Worm (Caenorhabditis elegans): ENCODE results near the gene F35A5.1.

Gene F35A5.1

ce11 chrX:3792715-3793114 is 14.6 kb upstream of the F35A5.1 start, which contains the start of gene idpp-5:
Gene idpp-5, minus strand, starts transcription at chrX:3792815.
- no peak for TF ChIP-seq unc-62 (GFP tag; optimal IDR thresholded peaks at IDR 0.05)

DNA sequence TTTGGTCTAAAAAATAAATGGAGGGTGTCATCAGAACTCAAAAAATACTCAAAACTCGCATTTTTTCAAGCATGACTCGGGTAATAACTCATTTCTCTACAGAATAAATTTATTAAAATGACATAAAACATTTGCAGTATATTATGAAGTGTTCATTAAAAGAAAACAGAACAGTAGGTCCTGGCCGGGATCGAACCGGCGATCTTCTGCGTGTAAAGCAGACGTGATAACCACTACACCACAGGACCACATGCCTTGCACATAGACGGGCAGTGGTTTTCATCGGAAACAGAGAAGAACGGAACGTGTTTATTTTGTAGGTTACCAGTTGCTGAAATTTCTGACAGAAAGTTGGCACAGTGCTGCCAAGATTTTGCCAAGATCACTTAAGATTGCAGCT is 13.9 kb upstream of the F35A5.1 start:
- TF ChIP-seq unc-62 (GFP tag; optimal IDR thresholded peaks at IDR 0.05): no peak

DNA sequence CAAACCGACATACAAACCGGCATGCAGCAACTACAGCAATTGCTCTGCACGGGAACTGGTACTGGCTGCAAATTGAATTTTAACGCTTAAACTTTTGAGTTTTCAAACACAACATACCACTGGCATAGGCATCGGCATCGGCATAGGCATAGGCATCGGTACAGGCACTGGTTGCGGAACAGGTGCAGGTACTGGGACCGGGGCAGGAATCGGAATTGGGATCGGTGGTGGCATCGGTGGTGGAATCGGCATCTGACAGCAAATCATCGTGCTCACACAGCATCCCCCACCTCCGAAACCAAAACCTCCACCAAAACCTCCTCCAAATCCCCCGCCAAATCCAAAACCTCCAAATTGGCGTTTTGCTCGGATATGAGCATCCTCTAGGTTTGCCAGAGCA is 13.1 kb upstream of the F35A5.1 start:
- TF ChIP-seq unc-62 (GFP tag; optimal IDR thresholded peaks at IDR 0.05): no peak

DNA sequence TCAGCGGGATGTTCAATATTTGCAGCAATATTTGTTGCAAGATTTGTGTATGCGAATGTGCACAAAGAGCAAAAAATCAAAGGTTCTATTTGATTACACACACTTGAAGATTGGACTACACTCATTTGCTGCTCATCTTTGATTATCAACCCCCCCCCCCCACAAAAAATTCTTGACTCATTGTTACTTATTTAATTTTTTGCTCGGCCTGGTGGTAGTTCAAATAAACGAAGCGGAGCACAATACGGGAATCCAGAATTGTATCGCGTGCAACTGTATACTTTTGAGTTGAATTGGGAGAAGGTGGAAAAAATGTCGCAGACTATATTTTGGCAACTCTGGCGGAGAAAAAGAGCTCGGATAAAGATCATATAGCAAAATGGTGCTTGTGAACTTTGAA is 11.6 kb upstream of the F35A5.1 start, which contains the start of gene F35A5.5:
TSS of gene F35A5.5 (minus strand) at position 101 of the 400 bp plus-strand sequence.
- TF ChIP-seq unc-62 (GFP tag; optimal IDR thresholded peaks at IDR 0.05): no peak

ce11 chrX:3797882-3798281 is 9.4 kb upstream of the F35A5.1 start, which contains the start of gene abu-10:
Gene abu-10, plus strand, starts transcription at chrX:3798182.
- TF ChIP-seq unc-62 (GFP tag; optimal IDR thresholded peaks at IDR 0.05): no peak

ce11 chrX:3798288-3798687 is 9.0 kb upstream of the F35A5.1 start:
- no peak for TF ChIP-seq unc-62 (GFP tag; optimal IDR thresholded peaks at IDR 0.05)

- no peak for TF ChIP-seq unc-62 (GFP tag; optimal IDR thresholded peaks at IDR 0.05)
Observed at ce11 chrX:3802743-3803142, 4.5 kb upstream of the F35A5.1 start.

ce11 chrX:3803314-3803713 is 4.0 kb upstream of the F35A5.1 start, which contains the start of gene F35A5.8:
Gene F35A5.8, minus strand, starts transcription at chrX:3803464.
- no peak for TF ChIP-seq unc-62 (GFP tag; optimal IDR thresholded peaks at IDR 0.05)

- no peak for TF ChIP-seq unc-62 (GFP tag; optimal IDR thresholded peaks at IDR 0.05)
Observed at ce11 chrX:3804837-3805236, 2.4 kb upstream of the F35A5.1 start, which contains the start of gene F35A5.2. Gene F35A5.2, plus strand, starts transcription at chrX:3805137.

DNA sequence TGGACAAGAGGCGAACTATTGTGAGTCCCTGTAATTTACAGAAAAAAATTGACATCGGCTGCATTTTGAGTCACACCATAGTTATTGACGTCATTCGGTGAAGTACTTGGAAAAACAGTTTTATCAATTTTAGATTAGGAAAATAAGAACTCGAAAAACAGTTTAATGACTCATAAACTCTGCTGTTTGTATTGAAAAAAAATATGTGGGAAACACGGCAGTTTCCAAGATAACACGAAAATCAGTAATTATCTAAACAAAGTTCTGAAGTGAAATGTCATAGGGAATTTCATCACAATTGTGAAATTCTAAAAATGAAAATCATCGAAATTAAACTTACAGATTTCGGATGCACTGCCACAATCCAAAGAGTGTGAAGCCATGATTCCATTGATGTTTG is 7.6 kb downstream of the F35A5.1 start:
- no peak for TF ChIP-seq unc-62 (GFP tag; optimal IDR thresholded peaks at IDR 0.05)

DNA sequence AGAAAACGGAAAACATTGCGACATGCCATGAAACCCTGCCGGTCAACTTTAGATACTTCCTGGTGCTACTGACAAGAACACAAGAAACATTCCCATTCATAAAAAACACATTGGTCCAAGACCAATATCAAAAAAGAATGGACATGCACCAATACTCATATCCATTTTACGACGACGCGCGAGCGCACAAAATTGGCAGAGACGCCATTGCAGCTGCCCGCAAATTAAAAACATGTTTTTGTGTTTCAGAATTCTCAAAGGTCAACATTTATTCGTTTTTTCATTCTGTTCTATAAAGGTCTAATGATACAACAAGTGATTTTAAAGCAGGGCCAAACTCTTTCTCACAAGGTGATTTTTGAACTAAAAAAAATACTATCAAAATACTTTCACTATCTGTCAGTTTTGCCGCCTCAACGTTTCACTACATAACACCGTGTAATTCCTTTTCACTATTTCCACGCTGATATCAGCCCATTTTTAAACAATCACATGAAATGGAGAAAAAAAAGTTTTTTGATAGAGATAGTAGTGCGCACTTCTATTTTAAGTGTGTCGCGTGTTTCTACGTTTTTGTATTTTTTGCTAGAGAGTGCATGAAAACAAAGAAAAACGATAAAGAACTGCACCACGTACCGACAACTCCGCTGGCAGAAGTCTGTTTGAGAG is 11.7 kb downstream of the F35A5.1 start:
- no peak for TF ChIP-seq unc-62 (GFP tag; optimal IDR thresholded peaks at IDR 0.05)

DNA sequence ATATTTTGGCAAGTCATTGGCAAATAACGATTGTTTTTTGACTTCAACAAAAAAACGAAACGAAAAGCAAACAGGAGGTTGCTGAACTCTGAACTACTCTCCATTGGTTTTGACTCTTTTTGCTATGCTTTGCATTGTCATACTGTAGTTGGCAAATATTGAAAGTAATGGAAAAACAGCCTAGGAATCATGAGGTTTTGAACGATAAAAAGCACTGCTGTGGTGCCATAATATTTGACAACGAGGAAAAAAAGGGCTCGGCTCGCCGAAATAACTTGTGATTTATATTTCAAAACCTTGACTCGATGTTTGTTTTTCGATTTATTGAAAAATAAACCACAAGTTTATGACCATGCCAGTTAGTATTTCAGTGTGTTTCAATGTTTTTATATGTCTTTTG is 12.4 kb downstream of the F35A5.1 start:
- TF ChIP-seq unc-62 (GFP tag; optimal IDR thresholded peaks at IDR 0.05): no peak

DNA sequence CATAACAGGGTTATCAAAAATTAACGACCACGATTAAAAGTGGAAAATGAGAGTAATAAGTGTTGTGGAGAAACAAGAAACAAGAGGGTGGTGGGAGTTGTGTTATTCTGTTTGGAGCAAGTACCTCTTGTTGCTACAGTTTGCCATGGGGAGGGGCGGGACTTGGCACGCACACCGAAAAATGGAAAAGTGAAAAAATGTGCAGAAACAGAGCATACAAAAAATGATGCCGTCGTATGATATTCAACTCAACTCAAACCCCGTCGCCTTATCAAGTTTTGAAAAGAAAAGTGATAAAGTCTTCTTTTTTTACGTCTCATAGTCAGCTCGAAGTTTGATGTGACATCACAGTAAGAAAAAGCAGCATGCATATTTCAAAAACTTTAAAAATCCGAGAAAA is 13.4 kb downstream of the F35A5.1 start:
- no peak for TF ChIP-seq unc-62 (GFP tag; optimal IDR thresholded peaks at IDR 0.05)

- no peak for TF ChIP-seq unc-62 (GFP tag; optimal IDR thresholded peaks at IDR 0.05)
Observed at ce11 chrX:3821609-3822008, 14.3 kb downstream of the F35A5.1 start.

- no peak for TF ChIP-seq unc-62 (GFP tag; optimal IDR thresholded peaks at IDR 0.05)
Observed at ce11 chrX:3822061-3822460, 14.8 kb downstream of the F35A5.1 start.

DNA sequence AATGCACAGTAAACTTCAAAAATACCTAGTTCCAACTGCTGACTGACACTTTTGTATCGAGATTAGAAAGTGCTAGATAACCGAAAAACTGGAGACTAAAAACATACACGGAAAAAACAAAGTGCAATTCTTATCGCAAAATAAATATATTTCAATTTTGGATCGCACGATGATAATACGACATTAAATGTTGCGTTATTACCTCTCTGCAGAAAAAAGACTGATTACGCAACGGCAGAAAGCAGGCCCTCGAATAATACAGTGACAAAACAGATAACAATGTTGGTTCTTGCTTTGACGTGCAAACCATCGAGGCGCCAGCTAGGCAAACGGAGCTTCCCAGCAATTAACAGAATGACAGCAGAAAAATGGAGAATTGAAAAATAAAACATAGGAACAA is 16.6 kb downstream of the F35A5.1 start:
- TF ChIP-seq unc-62 (GFP tag; optimal IDR thresholded peaks at IDR 0.05): no peak

DNA sequence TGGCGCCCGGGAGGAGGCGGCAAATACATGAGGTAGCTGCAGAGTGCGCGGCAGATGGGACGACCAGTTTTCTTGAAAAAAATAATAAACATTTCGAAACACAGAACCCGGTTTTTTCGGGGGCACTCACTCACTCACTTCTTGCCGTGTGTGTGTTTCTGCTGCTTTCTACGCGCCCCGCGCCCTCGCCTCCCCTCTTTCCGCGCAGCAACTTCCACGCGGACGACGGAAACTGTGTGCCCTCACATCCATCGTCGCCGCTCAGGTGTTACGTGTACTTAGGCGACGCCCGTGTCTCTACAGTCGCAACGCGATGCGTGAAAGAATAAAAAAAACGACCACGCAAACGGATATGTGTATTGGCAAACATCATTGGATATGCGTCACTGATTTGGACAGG is 17.2 kb downstream of the F35A5.1 start:
- no peak for TF ChIP-seq unc-62 (GFP tag; optimal IDR thresholded peaks at IDR 0.05)

Data from whole organism, dauer.